Fruit fly (Drosophila melanogaster) whole organism, wandering third instar larva: Measurements from ENCODE around the gene Kat60.

Experiments
- Abd-B ChIP-seq: fragments of >200 bp; optimal IDR thresholded peaks from 2 replicates; lab custom pipeline; 2017; ENCODE audit warnings: missing biosample characterization, missing genetic modification characterization
- CG32264 ChIP-seq: fragments of 200-800 bp; sonication (Bioruptor generic); optimal IDR thresholded peaks from 2 replicates; lab custom pipeline; 2016; ENCODE audit warnings: missing biosample characterization, missing genetic modification characterization
- CG9705 ChIP-seq: fragments of 200-800 bp; sonication (Bioruptor generic); optimal IDR thresholded peaks from 2 replicates; lab custom pipeline; 2018; ENCODE audit warnings: missing biosample characterization, mild to moderate bottlenecking, missing genetic modification characterization
- CrebA ChIP-seq: fragments of 200-800 bp; sonication (Bioruptor generic); optimal IDR thresholded peaks from 2 replicates; lab custom pipeline; 2016; ENCODE audit warnings: missing biosample characterization, mild to moderate bottlenecking, missing genetic modification characterization, borderline replicate concordance
- Dif ChIP-seq: fragments of 200-275, 200-300 bp; sonication (Bioruptor generic); optimal IDR thresholded peaks from 2 replicates; lab custom pipeline; 2018; ENCODE audit warnings: missing biosample characterization, missing genetic modification characterization; ENCODE audit not compliant: partially characterized antibody
- GATAd ChIP-seq: sonication (Bioruptor generic); optimal IDR thresholded peaks from 2 replicates; lab custom pipeline; 2016; ENCODE audit warnings: missing biosample characterization, missing genetic modification characterization
- HLH106 ChIP-seq: fragments of 200-800 bp; optimal IDR thresholded peaks from 3 replicates; lab custom pipeline; 2019; ENCODE audit warnings: missing biosample characterization, mild to moderate bottlenecking, missing genetic modification characterization, moderate library complexity
- Hnf4 ChIP-seq: fragments of 200-800 bp; sonication (Bioruptor generic); optimal IDR thresholded peaks from 2 replicates; lab custom pipeline; 2016; ENCODE audit warnings: missing biosample characterization, mild to moderate bottlenecking, missing genetic modification characterization
- Hr78 ChIP-seq: fragments of >200 bp; optimal IDR thresholded peaks from 2 replicates; lab custom pipeline; 2017; ENCODE audit warnings: missing biosample characterization, missing genetic modification characterization
- Hr83 ChIP-seq: fragments of 200-300 bp; sonication (Bioruptor generic); optimal IDR thresholded peaks from 2 replicates; lab custom pipeline; 2016; ENCODE audit warnings: missing biosample characterization, mild to moderate bottlenecking, missing genetic modification characterization, moderate library complexity; ENCODE audit not compliant: poor library complexity, severe bottlenecking
- Jra ChIP-seq: sonication (Bioruptor generic); optimal IDR thresholded peaks from 2 replicates; lab custom pipeline; 2016; ENCODE audit warnings: missing biosample characterization, missing genetic modification characterization
- Mio ChIP-seq: sonication (Bioruptor generic); optimal IDR thresholded peaks from 2 replicates; lab custom pipeline; 2016; ENCODE audit warnings: missing biosample characterization, missing genetic modification characterization
- Myc ChIP-seq: fragments of >200 bp; optimal IDR thresholded peaks from 2 replicates; lab custom pipeline; 2017
- N ChIP-seq: fragments of >200 bp; optimal IDR thresholded peaks from 2 replicates; lab custom pipeline; 2018; ENCODE audit warnings: missing biosample characterization, missing external identifiers, missing genetic modification characterization
- OdsH ChIP-seq: fragments of 200-800 bp; sonication (Bioruptor generic); optimal IDR thresholded peaks from 2 replicates; lab custom pipeline; 2016; ENCODE audit warnings: missing biosample characterization, mild to moderate bottlenecking, missing genetic modification characterization
- Rel ChIP-seq, 2 experiments: fragments of 200-800 bp; sonication (Bioruptor generic) in 1 of 2; optimal IDR thresholded peaks; 2 replicates in 1 of 2; 3 replicates in 1 of 2; lab custom pipeline; 2016 to 2019; ENCODE audit warnings: mild to moderate bottlenecking in 2 of 2, missing biosample characterization in 2 of 2, missing genetic modification characterization in 2 of 2, moderate library complexity in 1 of 2
- Sp1 ChIP-seq: fragments of 200-800 bp; sonication (Bioruptor generic); optimal IDR thresholded peaks from 3 replicates; lab custom pipeline; 2019; ENCODE audit warnings: missing biosample characterization, mild to moderate bottlenecking, missing genetic modification characterization, moderate library complexity
- Vsx2 ChIP-seq: fragments of 200-300, 225-300 bp; sonication (Bioruptor generic); optimal IDR thresholded peaks from 2 replicates; lab custom pipeline; 2018; ENCODE audit warnings: missing biosample characterization, missing genetic modification characterization; ENCODE audit not compliant: partially characterized antibody
- br ChIP-seq: fragments of 200-800 bp; sonication (Bioruptor generic); optimal IDR thresholded peaks from 2 replicates; lab custom pipeline; 2016; ENCODE audit warnings: missing biosample characterization, missing genetic modification characterization
- brk ChIP-seq: fragments of 200-800 bp; sonication (Bioruptor generic); optimal IDR thresholded peaks from 2 replicates; lab custom pipeline; 2016; ENCODE audit warnings: missing biosample characterization, mild to moderate bottlenecking, missing genetic modification characterization
- dl ChIP-seq, 2 experiments: fragments of 175-275, 200-275 bp in 1 of 2; fragments of 200-275 bp in 1 of 2; sonication (Bioruptor generic); optimal IDR thresholded peaks; lab custom pipeline; 2018; ENCODE audit warnings: mild to moderate bottlenecking in 2 of 2, missing biosample characterization in 2 of 2, missing genetic modification characterization in 2 of 2, moderate library complexity in 2 of 2; ENCODE audit not compliant: partially characterized antibody in 2 of 2, insufficient read depth in 1 of 2
- dmrt93B ChIP-seq: fragments of 200-800 bp; sonication (Bioruptor generic); optimal IDR thresholded peaks from 2 replicates; lab custom pipeline; 2018; ENCODE audit warnings: missing biosample characterization, mild to moderate bottlenecking, missing genetic modification characterization
- ey ChIP-seq: fragments of 200-800 bp; sonication (Bioruptor generic); optimal IDR thresholded peaks from 2 replicates; lab custom pipeline; 2016; ENCODE audit warnings: missing biosample characterization, missing genetic modification characterization
- foxo ChIP-seq, 2 experiments: fragments of 200-800 bp; sonication (Bioruptor generic); optimal IDR thresholded peaks; 2 replicates in 1 of 2; 3 replicates in 1 of 2; lab custom pipeline; 2016 to 2017; ENCODE audit warnings: missing biosample characterization in 2 of 2, missing genetic modification characterization in 2 of 2
- fru ChIP-seq: fragments of 200-800 bp; sonication (Bioruptor generic); optimal IDR thresholded peaks from 3 replicates; lab custom pipeline; 2016; ENCODE audit warnings: missing biosample characterization, mild to moderate bottlenecking, missing genetic modification characterization
- h ChIP-seq: fragments of 200-800 bp; sonication (Bioruptor generic); optimal IDR thresholded peaks from 3 replicates; lab custom pipeline; 2016; ENCODE audit warnings: missing biosample characterization, mild to moderate bottlenecking, missing genetic modification characterization
- jim ChIP-seq: fragments of 175-275, 200-325 bp; sonication (Bioruptor generic); optimal IDR thresholded peaks from 2 replicates; lab custom pipeline; 2016; ENCODE audit warnings: missing biosample characterization, mild to moderate bottlenecking, missing genetic modification characterization
- lola ChIP-seq: fragments of >200 bp; optimal IDR thresholded peaks from 2 replicates; lab custom pipeline; 2017; ENCODE audit warnings: missing biosample characterization, missing genetic modification characterization
- pan ChIP-seq: fragments of >200 bp; optimal IDR thresholded peaks from 2 replicates; lab custom pipeline; 2017
- psq ChIP-seq: fragments of 200-800 bp; sonication (Bioruptor generic); optimal IDR thresholded peaks from 3 replicates; lab custom pipeline; 2017; ENCODE audit warnings: missing biosample characterization, mild to moderate bottlenecking, missing genetic modification characterization, moderate library complexity
- rgr ChIP-seq: fragments of 200-800 bp; sonication (Bioruptor generic); optimal IDR thresholded peaks from 3 replicates; lab custom pipeline; 2016; ENCODE audit warnings: missing biosample characterization, mild to moderate bottlenecking, missing genetic modification characterization
- sage ChIP-seq: fragments of 200-800 bp; sonication (Bioruptor generic); optimal IDR thresholded peaks from 2 replicates; lab custom pipeline; 2016; ENCODE audit warnings: missing biosample characterization, mild to moderate bottlenecking, missing genetic modification characterization
- sv ChIP-seq: fragments of 200-800 bp; sonication (Bioruptor generic); optimal IDR thresholded peaks from 3 replicates; lab custom pipeline; 2016; ENCODE audit warnings: missing biosample characterization, missing genetic modification characterization
- tai ChIP-seq: sonication (Bioruptor generic); optimal IDR thresholded peaks from 2 replicates; lab custom pipeline; 2016; ENCODE audit warnings: missing biosample characterization, missing genetic modification characterization
- usp ChIP-seq: fragments of >200 bp; optimal IDR thresholded peaks from 2 replicates; lab custom pipeline; 2017; ENCODE audit warnings: missing biosample characterization, missing genetic modification characterization
- woc ChIP-seq: sonication (Bioruptor generic); optimal IDR thresholded peaks from 2 replicates; lab custom pipeline; 2016; ENCODE audit warnings: missing biosample characterization, mild to moderate bottlenecking, missing genetic modification characterization

The Kat60 gene

dm6 chr3R:5266282-5266681, 34.3 kb upstream of the Kat60 start:
- TF ChIP-seq Sp1, result no peak
- TF ChIP-seq Rel (GFP tag; optimal IDR thresholded peaks at IDR 0.05; lab: Kevin White, UChicago), result no peak
- peak; percentile 92 for TF ChIP-seq Rel (tag; optimal IDR thresholded peaks at IDR 0.05; lab: Kevin White, UChicago)

dm6 chr3R:5264251-5265098, 32.5 kb upstream of the Kat60 start:
- TF ChIP-seq ey (GFP tag; lab: Kevin White, UChicago) (peak; percentile 55), Mio (GFP tag; lab: Kevin White, UChicago) (no peak), brk (GFP tag; lab: Kevin White, UChicago) (no peak), dmrt93B (peak; percentile 30), Vsx2 (GFP tag; lab: Kevin White, UChicago) (peak; percentile 33), br (peak; percentile 64), sv (GFP tag; lab: Kevin White, UChicago) (no peak), Sp1 (peak; percentile 55), Abd-B (GFP tag; lab: Kevin White, UChicago) (no peak), fru (GFP tag; lab: Kevin White, UChicago) (peak; percentile 53), psq (GFP tag; lab: Kevin White, UChicago) (no peak), woc (GFP tag; lab: Kevin White, UChicago) (peak; percentile 90), h (GFP tag; lab: Kevin White, UChicago) (peak; percentile 44), pan (lab: Kevin White, UChicago) (no peak), foxo (GFP tag; optimal IDR thresholded peaks at IDR 0.05; lab: Kevin White, UChicago) (peak in 1 of 2 experiments; percentile 60), usp (no peak), Jra (GFP tag; lab: Kevin White, UChicago) (peak; percentile 36), Hnf4 (GFP tag; lab: Kevin White, UChicago) (peak; percentile 7), OdsH (GFP tag; lab: Kevin White, UChicago) (peak; percentile 15), HLH106 (tag; lab: Kevin White, UChicago) (peak; percentile 61), Hr83 (GFP tag; lab: Kevin White, UChicago) (peak; percentile 27), Dif (peak; percentile 83), CG32264 (no peak), Myc (lab: Kevin White, UChicago) (peak; percentile 97), dl (GFP tag; optimal IDR thresholded peaks at IDR 0.05; lab: Kevin White, UChicago; ENCODE audit: insufficient read depth in 1 of 2, partially characterized antibody in 2 of 2) (peak; percentile 57 to 72), Rel (GFP tag; optimal IDR thresholded peaks at IDR 0.05; lab: Kevin White, UChicago) (no peak), Rel (tag; optimal IDR thresholded peaks at IDR 0.05; lab: Kevin White, UChicago) (peak; percentile 51), rgr (GFP tag; lab: Kevin White, UChicago) (no peak)
- TF ChIP-seq, all 38 proteins: peak for 18

dm6 chr3R:5263311-5264250, 31.6 kb upstream of the Kat60 start:
- no peak for TF ChIP-seq CG9705 (GFP tag; lab: Kevin White, UChicago)
- TF ChIP-seq Vsx2 (GFP tag; lab: Kevin White, UChicago), result no peak
- no peak for TF ChIP-seq Mio (GFP tag; lab: Kevin White, UChicago)
- TF ChIP-seq GATAd (GFP tag; lab: Kevin White, UChicago), result no peak
- no peak for TF ChIP-seq Hr78 (GFP tag; lab: Kevin White, UChicago)
- TF ChIP-seq lola (GFP tag; lab: Kevin White, UChicago), result no peak
- TF ChIP-seq h (GFP tag; lab: Kevin White, UChicago), result peak; percentile 36
- peak; percentile 4 for TF ChIP-seq psq (GFP tag; lab: Kevin White, UChicago)
- TF ChIP-seq OdsH (GFP tag; lab: Kevin White, UChicago), result no peak
- no peak for TF ChIP-seq Hr83 (GFP tag; lab: Kevin White, UChicago)
- no peak for TF ChIP-seq pan (lab: Kevin White, UChicago)
- TF ChIP-seq foxo (GFP tag; optimal IDR thresholded peaks at IDR 0.05; lab: Kevin White, UChicago), result peak in 1 of 2 experiments; percentile 46
- peak; percentile 17 for TF ChIP-seq N (GFP tag; lab: Kevin White, UChicago)
- no peak for TF ChIP-seq CrebA (GFP tag; lab: Kevin White, UChicago)
- TF ChIP-seq woc (GFP tag; lab: Kevin White, UChicago), result no peak
- TF ChIP-seq Dif, result peak; percentile 53
- TF ChIP-seq Jra (GFP tag; lab: Kevin White, UChicago), result no peak
- peak; percentile 22 for TF ChIP-seq dmrt93B
- TF ChIP-seq Hnf4 (GFP tag; lab: Kevin White, UChicago), result no peak
- TF ChIP-seq fru (GFP tag; lab: Kevin White, UChicago), result no peak
- TF ChIP-seq Myc (lab: Kevin White, UChicago), result no peak
- no peak for TF ChIP-seq rgr (GFP tag; lab: Kevin White, UChicago)
- TF ChIP-seq ey (GFP tag; lab: Kevin White, UChicago), result no peak
- TF ChIP-seq HLH106 (tag; lab: Kevin White, UChicago), result peak; percentile 54
- TF ChIP-seq tai (GFP tag; lab: Kevin White, UChicago), result no peak
- TF ChIP-seq sv (GFP tag; lab: Kevin White, UChicago), result peak; percentile 37
- peak; percentile 59 for TF ChIP-seq Sp1
- TF ChIP-seq Abd-B (GFP tag; lab: Kevin White, UChicago), result no peak
- TF ChIP-seq Rel (GFP tag; optimal IDR thresholded peaks at IDR 0.05; lab: Kevin White, UChicago), result no peak
- TF ChIP-seq Rel (tag; optimal IDR thresholded peaks at IDR 0.05; lab: Kevin White, UChicago), result peak; percentile 9
- TF ChIP-seq sage (GFP tag; lab: Kevin White, UChicago), result no peak
- TF ChIP-seq CG32264, result no peak
- TF ChIP-seq dl (GFP tag; optimal IDR thresholded peaks at IDR 0.05; lab: Kevin White, UChicago; ENCODE audit: insufficient read depth in 1 of 2, partially characterized antibody in 2 of 2), result peak in 1 of 2 experiments; percentile 27
- peak; percentile 16 for TF ChIP-seq brk (GFP tag; lab: Kevin White, UChicago)
- no peak for TF ChIP-seq br
- no peak for TF ChIP-seq jim (GFP tag; lab: Kevin White, UChicago)
